Fruit fly (Drosophila melanogaster) whole organism, prepupa: ENCODE measurements around the gene CG1463.

ENCODE experiments used
- CG10631 ChIP-seq: fragments of 200-800 bp; sonication (Bioruptor generic); optimal IDR thresholded peaks from 2 replicates; lab custom pipeline; 2016; ENCODE audit warnings: missing biosample characterization, missing genetic modification characterization
- CG10669 ChIP-seq: fragments of 200-800 bp; sonication (Bioruptor generic); optimal IDR thresholded peaks from 3 replicates; lab custom pipeline; 2018; ENCODE audit warnings: missing biosample characterization, mild to moderate bottlenecking, missing genetic modification characterization, moderate library complexity
- CG11294 ChIP-seq: fragments of 200-800 bp; sonication (Bioruptor generic); IDR thresholded peaks from 2 replicates; pipeline ENCODE4 v1.3.6; 2022; ENCODE audit warnings: missing biosample characterization, missing genetic modification characterization
- CG11902 ChIP-seq: fragments of 200-800 bp; sonication (Bioruptor generic); optimal IDR thresholded peaks from 3 replicates; lab custom pipeline; 2016; ENCODE audit warnings: missing biosample characterization, missing genetic modification characterization
- CG15336 ChIP-seq: fragments of 200-800 bp; sonication (Bioruptor generic); IDR thresholded peaks from 2 replicates; pipeline ENCODE4 v1.3.6; 2022; ENCODE audit warnings: missing biosample characterization, missing genetic modification characterization
- CG1621 ChIP-seq: fragments of 200-800 bp; sonication (Bioruptor generic); optimal IDR thresholded peaks from 3 replicates; lab custom pipeline; 2018; ENCODE audit warnings: missing biosample characterization, mild to moderate bottlenecking, missing genetic modification characterization
- CG3032 ChIP-seq: fragments of 200-800 bp; optimal IDR thresholded peaks from 2 replicates; lab custom pipeline; 2019; ENCODE audit warnings: missing biosample characterization, mild to moderate bottlenecking, missing genetic modification characterization, moderate library complexity
- CG32006 ChIP-seq: fragments of 200-800 bp; sonication (Bioruptor generic); optimal IDR thresholded peaks from 3 replicates; lab custom pipeline; 2017; ENCODE audit warnings: missing biosample characterization, mild to moderate bottlenecking, missing genetic modification characterization
- CG3919 ChIP-seq: fragments of 200-800 bp; sonication (Bioruptor generic); optimal IDR thresholded peaks from 3 replicates; lab custom pipeline; 2016; ENCODE audit warnings: missing biosample characterization, missing genetic modification characterization
- CG4318 ChIP-seq: fragments of 200-800 bp; sonication (Bioruptor generic); optimal IDR thresholded peaks from 3 replicates; lab custom pipeline; 2017; ENCODE audit warnings: missing biosample characterization, mild to moderate bottlenecking, missing genetic modification characterization
- CG6276 ChIP-seq: fragments of 200-800 bp; sonication (Bioruptor generic); optimal IDR thresholded peaks from 2 replicates; lab custom pipeline; 2017; ENCODE audit warnings: missing biosample characterization, mild to moderate bottlenecking, missing genetic modification characterization
- CG6792 ChIP-seq: fragments of 200-800 bp; sonication (Bioruptor generic); optimal IDR thresholded peaks from 3 replicates; lab custom pipeline; 2016; ENCODE audit warnings: missing biosample characterization, missing genetic modification characterization
- CG6808 ChIP-seq: fragments of 200-800 bp; sonication (Bioruptor generic); optimal IDR thresholded peaks from 3 replicates; lab custom pipeline; 2017; ENCODE audit warnings: missing biosample characterization, missing genetic modification characterization, mild to moderate bottlenecking, moderate library complexity, missing genetic modification reagents
- CG8119 ChIP-seq: fragments of 200-800 bp; sonication (Bioruptor generic); IDR thresholded peaks from 3 replicates; pipeline ENCODE4 v1.3.6; 2022; ENCODE audit warnings: missing biosample characterization, missing genetic modification characterization
- CG8632 ChIP-seq: fragments of 200-800 bp; sonication (Bioruptor generic); optimal IDR thresholded peaks from 3 replicates; lab custom pipeline; 2016; ENCODE audit warnings: missing biosample characterization, missing genetic modification characterization
- CG9139 ChIP-seq: fragments of 200-800 bp; sonication (Bioruptor generic); optimal IDR thresholded peaks from 3 replicates; lab custom pipeline; 2017; ENCODE audit warnings: missing biosample characterization, mild to moderate bottlenecking, missing genetic modification characterization
- Eip75B ChIP-seq: fragments of 200-800 bp; sonication (Bioruptor generic); optimal IDR thresholded peaks from 3 replicates; lab custom pipeline; 2016; ENCODE audit warnings: missing biosample characterization, missing genetic modification characterization
- Eip78C ChIP-seq: fragments of 200-800 bp; sonication (Bioruptor generic); peaks from one replicate; lab custom pipeline; 2016; ENCODE audit warnings: missing biosample characterization, missing genetic modification characterization
- Eip93F ChIP-seq: fragments of 200-800 bp; sonication (Bioruptor generic); optimal IDR thresholded peaks from 2 replicates; lab custom pipeline; 2016; ENCODE audit warnings: missing biosample characterization, mild to moderate bottlenecking, missing genetic modification characterization
- Ets96B ChIP-seq: fragments of 200-800 bp; optimal IDR thresholded peaks from 2 replicates; lab custom pipeline; 2019; ENCODE audit warnings: missing biosample characterization, mild to moderate bottlenecking, missing genetic modification characterization, moderate library complexity
- Gug ChIP-seq: fragments of 200-800 bp; sonication (Bioruptor generic); IDR thresholded peaks from 2 replicates; pipeline ENCODE4 v1.3.6; 2022; ENCODE audit warnings: missing biosample characterization, missing genetic modification characterization
- Hr39 ChIP-seq: fragments of 200-800 bp; sonication (Bioruptor generic); optimal IDR thresholded peaks from 2 replicates; lab custom pipeline; 2016; ENCODE audit warnings: missing biosample characterization, missing genetic modification characterization
- Lpt ChIP-seq: fragments of 200-800 bp; sonication (Bioruptor generic); optimal IDR thresholded peaks from 3 replicates; lab custom pipeline; 2016; ENCODE audit warnings: missing biosample characterization, missing genetic modification characterization
- OdsH ChIP-seq: fragments of 200-800 bp; sonication (Bioruptor generic); optimal IDR thresholded peaks from 3 replicates; lab custom pipeline; 2016; ENCODE audit warnings: missing biosample characterization, missing genetic modification characterization
- Smox ChIP-seq: fragments of 200-800 bp; sonication (Bioruptor generic); optimal IDR thresholded peaks from 3 replicates; lab custom pipeline; 2016; ENCODE audit warnings: missing biosample characterization, missing genetic modification characterization
- Sox102F ChIP-seq: fragments of 200-800 bp; sonication (Bioruptor generic); optimal IDR thresholded peaks from 2 replicates; lab custom pipeline; 2016; ENCODE audit warnings: missing biosample characterization, mild to moderate bottlenecking, missing genetic modification characterization
- Sox14 ChIP-seq: fragments of 200-800 bp; sonication (Bioruptor generic); optimal IDR thresholded peaks from 3 replicates; lab custom pipeline; 2016; ENCODE audit warnings: missing biosample characterization, missing genetic modification characterization
- Sox15 ChIP-seq: fragments of 200-800 bp; sonication (Bioruptor generic); optimal IDR thresholded peaks from 3 replicates; lab custom pipeline; 2016; ENCODE audit warnings: missing biosample characterization, missing genetic modification characterization
- achi ChIP-seq: fragments of 200-800 bp; sonication (Bioruptor generic); optimal IDR thresholded peaks from 3 replicates; lab custom pipeline; 2016; ENCODE audit warnings: missing biosample characterization, missing genetic modification characterization
- acj6 ChIP-seq: fragments of 200-800 bp; sonication (Bioruptor generic); optimal IDR thresholded peaks from 3 replicates; lab custom pipeline; 2016; ENCODE audit warnings: missing biosample characterization, missing genetic modification characterization
- cyc ChIP-seq: fragments of 200-800 bp; sonication (Bioruptor generic); optimal IDR thresholded peaks from 3 replicates; lab custom pipeline; 2016; ENCODE audit warnings: missing biosample characterization, missing genetic modification characterization
- dsx ChIP-seq: fragments of 200-800 bp; optimal IDR thresholded peaks from 3 replicates; lab custom pipeline; 2019; ENCODE audit warnings: missing biosample characterization, mild to moderate bottlenecking, missing genetic modification characterization, moderate library complexity; ENCODE audit not compliant: poor library complexity, severe bottlenecking
- eg ChIP-seq: fragments of 200-800 bp; sonication (Bioruptor generic); IDR thresholded peaks from 3 replicates; pipeline ENCODE4 v1.3.6; 2022; ENCODE audit warnings: missing biosample characterization, missing genetic modification characterization
- esn ChIP-seq: fragments of 200-800 bp; sonication (Bioruptor generic); optimal IDR thresholded peaks from 2 replicates; lab custom pipeline; 2016; ENCODE audit warnings: missing biosample characterization, mild to moderate bottlenecking, missing genetic modification characterization, moderate library complexity
- fkh ChIP-seq: fragments of 200-800 bp; sonication (Bioruptor generic); optimal IDR thresholded peaks from 3 replicates; lab custom pipeline; 2017; ENCODE audit warnings: missing biosample characterization, mild to moderate bottlenecking, missing genetic modification characterization, moderate library complexity
- net ChIP-seq: fragments of 200-800 bp; sonication (Bioruptor generic); optimal IDR thresholded peaks from 3 replicates; lab custom pipeline; 2016; ENCODE audit warnings: missing biosample characterization, missing genetic modification characterization
- pdm3 ChIP-seq: fragments of 200-800 bp; sonication (Bioruptor generic); optimal IDR thresholded peaks from 3 replicates; lab custom pipeline; 2016; ENCODE audit warnings: missing biosample characterization, missing genetic modification characterization
- ss ChIP-seq, 2 experiments: fragments of 200-800 bp; sonication (Bioruptor generic); optimal IDR thresholded peaks; 2 replicates in 1 of 2; 3 replicates in 1 of 2; lab custom pipeline; 2017 to 2018; ENCODE audit warnings: mild to moderate bottlenecking in 2 of 2, missing biosample characterization in 2 of 2, missing genetic modification characterization in 2 of 2, moderate library complexity in 1 of 2
- svp ChIP-seq: fragments of 200-800 bp; sonication (Bioruptor generic); peaks from one replicate; lab custom pipeline; 2016; ENCODE audit warnings: missing biosample characterization, missing genetic modification characterization
- topi ChIP-seq: fragments of 200-800 bp; sonication (Bioruptor generic); optimal IDR thresholded peaks from 3 replicates; lab custom pipeline; 2016; ENCODE audit warnings: missing biosample characterization, missing genetic modification characterization

Gene CG1463

dm6 chrX:12591223-12592120, 20.0 kb downstream of the CG1463 start (continued):
- TF ChIP-seq Sox14 (GFP tag; lab: Kevin White, UChicago) (peak; percentile 85), topi (GFP tag; lab: Kevin White, UChicago) (peak; percentile 81), CG11294 (GFP tag; lab: Robert Waterston, UW) (peak; percentile 16; the same call in 1 of the 2 replicates), CG15336 (GFP tag; lab: Robert Waterston, UW) (peak; percentile 54), CG10669 (GFP tag; lab: Kevin White, UChicago) (peak; percentile 69), Eip78C (GFP tag; lab: Kevin White, UChicago) (peak; percentile 91), CG8119 (GFP tag; lab: Robert Waterston, UW) (peak; percentile 50; the same call in 2 of the 3 replicates), CG8632 (GFP tag; lab: Kevin White, UChicago) (peak; percentile 68), CG11902 (GFP tag; lab: Kevin White, UChicago) (peak; percentile 50), Eip93F (GFP tag; lab: Kevin White, UChicago) (no peak), CG6276 (GFP tag; lab: Kevin White, UChicago) (peak; percentile 81), acj6 (GFP tag; lab: Kevin White, UChicago) (peak; percentile 72), pdm3 (GFP tag; lab: Kevin White, UChicago) (peak; percentile 82), ss (GFP tag; optimal IDR thresholded peaks at IDR 0.05; lab: Kevin White, UChicago) (peak; percentile 19 to 76), Hr39 (GFP tag; lab: Kevin White, UChicago) (peak; percentile 80), CG6792 (GFP tag; lab: Kevin White, UChicago) (peak; percentile 75), eg (GFP tag; lab: Robert Waterston, UW) (peak; percentile 42; the same call in 1 of the 3 replicates), CG1621 (peak; percentile 49), svp (GFP tag; lab: Kevin White, UChicago) (peak; percentile 90), Sox15 (GFP tag; lab: Kevin White, UChicago) (peak; percentile 66)

dm6 chrX:12583870-12584390, 27.5 kb downstream of the CG1463 start:
- no peak for TF ChIP-seq CG3032 (tag; lab: Kevin White, UChicago)
- TF ChIP-seq Lpt (GFP tag; lab: Kevin White, UChicago), result no peak
- no peak for TF ChIP-seq Smox (GFP tag; lab: Kevin White, UChicago)
- TF ChIP-seq Eip78C (GFP tag; lab: Kevin White, UChicago), result peak; percentile 71

dm6 chrX:12582984-12583869, 28.2 kb downstream of the CG1463 start, which contains the start of gene Pits:
Pits (minus strand) TSS chrX:12583193.
- peak; percentile 19 for TF ChIP-seq OdsH (GFP tag; lab: Kevin White, UChicago)
- TF ChIP-seq CG15336 (GFP tag; lab: Robert Waterston, UW), result peak; percentile 10
- peak; percentile 14 for TF ChIP-seq CG32006 (GFP tag; lab: Kevin White, UChicago)
- no peak for TF ChIP-seq CG10669 (GFP tag; lab: Kevin White, UChicago)
- TF ChIP-seq cyc, result no peak
- peak; percentile 40 for TF ChIP-seq dsx (GFP tag; lab: Kevin White, UChicago)
- no peak for TF ChIP-seq CG6276 (GFP tag; lab: Kevin White, UChicago)
- TF ChIP-seq esn (GFP tag; lab: Kevin White, UChicago), result peak; percentile 38
- TF ChIP-seq Sox102F, result no peak
- TF ChIP-seq Ets96B (tag; lab: Kevin White, UChicago), result peak; percentile 5
- peak; percentile 37 for TF ChIP-seq acj6 (GFP tag; lab: Kevin White, UChicago)
- peak; percentile 59 for TF ChIP-seq CG3919 (GFP tag; lab: Kevin White, UChicago)
- TF ChIP-seq CG6808, result no peak
- peak; percentile 42; the same call in 1 of the 3 replicates for TF ChIP-seq CG8119 (GFP tag; lab: Robert Waterston, UW)
- TF ChIP-seq Lpt (GFP tag; lab: Kevin White, UChicago), result peak; percentile 66
- TF ChIP-seq CG8632 (GFP tag; lab: Kevin White, UChicago), result no peak
- peak; percentile 27 for TF ChIP-seq CG3032 (tag; lab: Kevin White, UChicago)
- peak; percentile 34 for TF ChIP-seq CG10631
- TF ChIP-seq Gug (GFP tag; lab: Robert Waterston, UW), result no peak
- peak; percentile 53 for TF ChIP-seq CG1621
- no peak for TF ChIP-seq achi (GFP tag; lab: Kevin White, UChicago)
- peak; percentile 68 for TF ChIP-seq eg (GFP tag; lab: Robert Waterston, UW)
- TF ChIP-seq Eip75B (GFP tag; lab: Kevin White, UChicago), result peak; percentile 39
- TF ChIP-seq CG9139 (GFP tag; lab: Kevin White, UChicago), result peak; percentile 63
- TF ChIP-seq fkh, result peak; percentile 42
- peak; percentile 15 for TF ChIP-seq Sox14 (GFP tag; lab: Kevin White, UChicago)
- peak; percentile 72 for TF ChIP-seq svp (GFP tag; lab: Kevin White, UChicago)
- peak; percentile 11 for TF ChIP-seq net (GFP tag; lab: Kevin White, UChicago)
- TF ChIP-seq Hr39 (GFP tag; lab: Kevin White, UChicago), result peak; percentile 6
- TF ChIP-seq CG4318 (GFP tag; lab: Kevin White, UChicago), result peak; percentile 36
